Worm (Caenorhabditis elegans): ENCODE data around the gene Y38E10A.28.

- TF ChIP-seq F13C5.2 (tag; optimal IDR thresholded peaks at IDR 0.05): no peak
- TF ChIP-seq ama-1 (optimal IDR thresholded peaks at IDR 0.05): no peak
- no peak for TF ChIP-seq ceh-13 (GFP tag; optimal IDR thresholded peaks at IDR 0.05)
- TF ChIP-seq tbx-11 (GFP tag; IDR thresholded peaks at IDR 0.05): no peak
- no peak for TF ChIP-seq ceh-36 (tag; optimal IDR thresholded peaks at IDR 0.05)
- TF ChIP-seq B0310.2 (tag; optimal IDR thresholded peaks at IDR 0.05): no peak
- no peak for TF ChIP-seq hmbx-1 (tag; optimal IDR thresholded peaks at IDR 0.05)
Measured at ce11 chrII:12669882-12670281, 40.4 kb downstream of the Y38E10A.28 start.

All from whole organism, early embryonic.